Fruit fly (Drosophila melanogaster) whole organism, wandering third instar larva: ENCODE measurements around the gene Ser7.

Experiments used
- CG9705 ChIP-seq: fragments of 200-800 bp; sonication (Bioruptor generic); optimal IDR thresholded peaks from 2 replicates; lab custom pipeline; 2018; ENCODE audit warnings: missing biosample characterization, mild to moderate bottlenecking, missing genetic modification characterization
- HLH106 ChIP-seq: fragments of 200-800 bp; optimal IDR thresholded peaks from 3 replicates; lab custom pipeline; 2019; ENCODE audit warnings: missing biosample characterization, mild to moderate bottlenecking, missing genetic modification characterization, moderate library complexity
- Hr78 ChIP-seq: fragments of >200 bp; optimal IDR thresholded peaks from 2 replicates; lab custom pipeline; 2017; ENCODE audit warnings: missing biosample characterization, missing genetic modification characterization
- Myc ChIP-seq: fragments of >200 bp; optimal IDR thresholded peaks from 2 replicates; lab custom pipeline; 2017
- Rel ChIP-seq, 2 experiments: fragments of 200-800 bp; sonication (Bioruptor generic) in 1 of 2; optimal IDR thresholded peaks; 2 replicates in 1 of 2; 3 replicates in 1 of 2; lab custom pipeline; 2016 to 2019; ENCODE audit warnings: mild to moderate bottlenecking in 2 of 2, missing biosample characterization in 2 of 2, missing genetic modification characterization in 2 of 2, moderate library complexity in 1 of 2
- Sp1 ChIP-seq: fragments of 200-800 bp; sonication (Bioruptor generic); optimal IDR thresholded peaks from 3 replicates; lab custom pipeline; 2019; ENCODE audit warnings: missing biosample characterization, mild to moderate bottlenecking, missing genetic modification characterization, moderate library complexity
- br ChIP-seq: fragments of 200-800 bp; sonication (Bioruptor generic); optimal IDR thresholded peaks from 2 replicates; lab custom pipeline; 2016; ENCODE audit warnings: missing biosample characterization, missing genetic modification characterization
- foxo ChIP-seq, 2 experiments: fragments of 200-800 bp; sonication (Bioruptor generic); optimal IDR thresholded peaks; 2 replicates in 1 of 2; 3 replicates in 1 of 2; lab custom pipeline; 2016 to 2017; ENCODE audit warnings: missing biosample characterization in 2 of 2, missing genetic modification characterization in 2 of 2
- h ChIP-seq: fragments of 200-800 bp; sonication (Bioruptor generic); optimal IDR thresholded peaks from 3 replicates; lab custom pipeline; 2016; ENCODE audit warnings: missing biosample characterization, mild to moderate bottlenecking, missing genetic modification characterization
- psq ChIP-seq: fragments of 200-800 bp; sonication (Bioruptor generic); optimal IDR thresholded peaks from 3 replicates; lab custom pipeline; 2017; ENCODE audit warnings: missing biosample characterization, mild to moderate bottlenecking, missing genetic modification characterization, moderate library complexity
- usp ChIP-seq: fragments of >200 bp; optimal IDR thresholded peaks from 2 replicates; lab custom pipeline; 2017; ENCODE audit warnings: missing biosample characterization, missing genetic modification characterization

dm6 chrX:9816063-9816462 lies 49.0 kb upstream of the Ser7 start:
- TF ChIP-seq Myc (lab: Kevin White, UChicago) (no peak), br (no peak), h (GFP tag; lab: Kevin White, UChicago) (no peak), Hr78 (no peak), psq (GFP tag; lab: Kevin White, UChicago) (no peak), foxo (GFP tag; optimal IDR thresholded peaks at IDR 0.05; lab: Kevin White, UChicago) (no peak), HLH106 (tag; lab: Kevin White, UChicago) (no peak), usp (GFP tag; lab: Kevin White, UChicago) (no peak), Rel (GFP tag; optimal IDR thresholded peaks at IDR 0.05; lab: Kevin White, UChicago) (no peak), Rel (tag; optimal IDR thresholded peaks at IDR 0.05; lab: Kevin White, UChicago) (no peak), CG9705 (GFP tag; lab: Kevin White, UChicago) (no peak), Sp1 (no peak)
